Worm (Caenorhabditis elegans): ENCODE measurements around the gene fbxb-62.

fbxb-62 gene

ce11 chrV:19301934-19302333, at the start of gene fbxb-62:
Gene fbxb-62, minus strand, starts transcription at chrV:19302034.
- no peak for TF ChIP-seq mes-4 (tag; optimal IDR thresholded peaks at IDR 0.05)
- TF ChIP-seq nhr-27 (tag; optimal IDR thresholded peaks at IDR 0.05) = no peak

ce11 chrV:19337333-19337732, 35.5 kb upstream of the fbxb-62 start:
- TF ChIP-seq aptf-3 (GFP tag; IDR thresholded peaks at IDR 0.05) (no peak), rcor-1 (GFP tag; IDR thresholded peaks at IDR 0.05) (no peak), athp-1 (tag; optimal IDR thresholded peaks at IDR 0.05) (no peak), ztf-3 (GFP tag; optimal IDR thresholded peaks at IDR 0.05) (no peak), C06A6.2 (GFP tag; conservative IDR thresholded peaks at IDR 0.05) (no peak)

- TF ChIP-seq F49E8.2 (tag; optimal IDR thresholded peaks at IDR 0.05; ENCODE audit: insufficient read depth) (no peak), pbrm-1 (GFP tag; IDR thresholded peaks at IDR 0.05) (no peak), ztf-6 (GFP tag; IDR thresholded peaks at IDR 0.05) (no peak), ztf-18 (tag; optimal IDR thresholded peaks at IDR 0.05) (no peak), F33H1.4 (GFP tag; IDR thresholded peaks at IDR 0.05) (no peak), Y53G8AR.9 (GFP tag; conservative IDR thresholded peaks at IDR 0.05) (no peak), aptf-3 (GFP tag; IDR thresholded peaks at IDR 0.05) (no peak), rec-8 (tag; optimal IDR thresholded peaks at IDR 0.05) (no peak), mel-28 (tag; optimal IDR thresholded peaks at IDR 0.05; ENCODE audit: borderline replicate concordance) (no peak), sdz-38 (tag; optimal IDR thresholded peaks at IDR 0.05) (no peak), sea-2 (GFP tag; IDR thresholded peaks at IDR 0.05) (no peak), F52B5.7 (tag; optimal IDR thresholded peaks at IDR 0.05) (no peak), unc-62 (GFP tag; optimal IDR thresholded peaks at IDR 0.05) (no peak), F57C9.4 (tag; optimal IDR thresholded peaks at IDR 0.05) (no peak)
Measured at ce11 chrV:19329263-19329662, 27.4 kb upstream of the fbxb-62 start, which contains the start of gene fbxb-65. Gene fbxb-65, plus strand, starts transcription at chrV:19329563.

ce11 chrV:19325436-19325835, 23.6 kb upstream of the fbxb-62 start:
- TF ChIP-seq nfya-2 (GFP tag; IDR thresholded peaks at IDR 0.05) (no peak), Y56A3A.18 (GFP tag; IDR thresholded peaks at IDR 0.05) (no peak), Y53G8AR.9 (GFP tag; conservative IDR thresholded peaks at IDR 0.05) (no peak), repo-1 (tag; optimal IDR thresholded peaks at IDR 0.05) (no peak), ztf-26 (tag; optimal IDR thresholded peaks at IDR 0.05) (no peak), lsl-1 (GFP tag; optimal IDR thresholded peaks at IDR 0.05) (no peak), chd-7 (tag; optimal IDR thresholded peaks at IDR 0.05) (no peak), B0336.3 (GFP tag; IDR thresholded peaks at IDR 0.05) (no peak), zim-3 (tag; optimal IDR thresholded peaks at IDR 0.05) (no peak), T26A5.8 (tag; optimal IDR thresholded peaks at IDR 0.05) (no peak), lag-1 (GFP tag; IDR thresholded peaks at IDR 0.05) (no peak), F22D6.2 (tag; optimal IDR thresholded peaks at IDR 0.05) (no peak)

- TF ChIP-seq madf-8 (GFP tag; conservative IDR thresholded peaks at IDR 0.05) (no peak), gei-17 (GFP tag; optimal IDR thresholded peaks at IDR 0.05) (no peak), let-607 (tag; optimal IDR thresholded peaks at IDR 0.05) (no peak), F52B5.7 (tag; optimal IDR thresholded peaks at IDR 0.05) (no peak), nhr-179 (tag; optimal IDR thresholded peaks at IDR 0.05) (no peak), ccch-3 (GFP tag; optimal IDR thresholded peaks at IDR 0.05) (no peak), F33H1.4 (GFP tag; IDR thresholded peaks at IDR 0.05) (no peak), ztf-25 (GFP tag; IDR thresholded peaks at IDR 0.05) (no peak), F55B11.4 (tag; optimal IDR thresholded peaks at IDR 0.05; ENCODE audit: borderline replicate concordance, insufficient read depth) (no peak), snpc-4 (GFP tag; optimal IDR thresholded peaks at IDR 0.05) (no peak), snpc-4 (tag; optimal IDR thresholded peaks at IDR 0.05) (no peak), mel-28 (tag; optimal IDR thresholded peaks at IDR 0.05; ENCODE audit: borderline replicate concordance) (no peak), sea-2 (GFP tag; IDR thresholded peaks at IDR 0.05) (no peak)
Measured at ce11 chrV:19322387-19322786, 20.6 kb upstream of the fbxb-62 start, which contains the start of gene C43D7.4. Gene C43D7.4, minus strand, starts transcription at chrV:19322487.

Measured in whole organism, young adult.